Fruit fly (Drosophila melanogaster) whole organism, pupa: ENCODE results near the gene Mst84B.

Source experiments
- CG13204 ChIP-seq: fragments of 200-800 bp; sonication (Bioruptor generic); optimal IDR thresholded peaks from 2 replicates; lab custom pipeline; 2018; ENCODE audit warnings: missing biosample characterization, mild to moderate bottlenecking, missing genetic modification characterization, moderate library complexity
- CG14655 ChIP-seq: fragments of 200-800 bp; sonication (Bioruptor generic); optimal IDR thresholded peaks from 3 replicates; lab custom pipeline; 2017; ENCODE audit warnings: mild to moderate bottlenecking, missing biosample characterization, missing genetic modification reagents, missing genetic modification characterization
- CG15710 ChIP-seq: fragments of 200-800 bp; sonication (Bioruptor generic); optimal IDR thresholded peaks from 2 replicates; lab custom pipeline; 2018; ENCODE audit warnings: missing biosample characterization, mild to moderate bottlenecking, missing genetic modification characterization, moderate library complexity
- CG17806 ChIP-seq: fragments of 200-800 bp; sonication (Bioruptor generic); optimal IDR thresholded peaks from 2 replicates; lab custom pipeline; 2018; ENCODE audit warnings: missing biosample characterization, mild to moderate bottlenecking, missing genetic modification characterization, moderate library complexity
- CG4496 ChIP-seq: fragments of 200-800 bp; sonication (Bioruptor generic); IDR thresholded peaks from 3 replicates; pipeline ENCODE4 v1.3.6; 2022; ENCODE audit warnings: missing biosample characterization, missing genetic modification characterization
- CG8159 ChIP-seq: fragments of 200-800 bp; sonication (Bioruptor generic); optimal IDR thresholded peaks from 3 replicates; lab custom pipeline; 2018; ENCODE audit warnings: missing biosample characterization, mild to moderate bottlenecking, missing genetic modification characterization, moderate library complexity
- CG8301 ChIP-seq: fragments of 200-800 bp; sonication (Bioruptor generic); optimal IDR thresholded peaks from 2 replicates; lab custom pipeline; 2018; ENCODE audit warnings: missing biosample characterization, mild to moderate bottlenecking, missing genetic modification characterization
- D1 ChIP-seq: fragments of 200-800 bp; sonication (Bioruptor generic); optimal IDR thresholded peaks from 2 replicates; lab custom pipeline; 2018; ENCODE audit warnings: missing biosample characterization, mild to moderate bottlenecking, missing genetic modification characterization, moderate library complexity
- EcR ChIP-seq: fragments of 200-800 bp; sonication (Bioruptor generic); optimal IDR thresholded peaks from 3 replicates; lab custom pipeline; 2019; ENCODE audit warnings: missing biosample characterization, missing genetic modification characterization, mild to moderate bottlenecking, moderate library complexity, missing genetic modification reagents
- Ets98B ChIP-seq: fragments of 200-800 bp; sonication (Bioruptor generic); IDR thresholded peaks from 2 replicates; pipeline ENCODE4 v1.3.6; 2022; ENCODE audit warnings: missing biosample characterization, missing genetic modification characterization
- Pif1B ChIP-seq: fragments of 200-800 bp; sonication (Bioruptor generic); optimal IDR thresholded peaks from 3 replicates; lab custom pipeline; 2016; ENCODE audit warnings: missing biosample characterization, missing genetic modification characterization
- rn ChIP-seq: fragments of 200-800 bp; sonication (Bioruptor generic); IDR thresholded peaks from 2 replicates; pipeline ENCODE4 v1.3.6; 2022; ENCODE audit warnings: missing biosample characterization, missing genetic modification characterization

dm6 chr3R:7083750-7084149 is 21.8 kb downstream of the Mst84B start:
- TF ChIP-seq CG8301 (tag; lab: Kevin White, UChicago): no peak
- TF ChIP-seq Pif1B (GFP tag; lab: Kevin White, UChicago): no peak
- no peak for TF ChIP-seq CG15710 (tag; lab: Kevin White, UChicago)
- TF ChIP-seq CG8159 (tag; lab: Kevin White, UChicago): no peak
- no peak for TF ChIP-seq Ets98B (GFP tag; lab: Robert Waterston, UW)
- TF ChIP-seq CG17806 (tag; lab: Kevin White, UChicago): no peak
- no peak for TF ChIP-seq CG13204
- TF ChIP-seq CG14655: no peak
- no peak for TF ChIP-seq CG4496
- TF ChIP-seq EcR: no peak
- TF ChIP-seq rn (GFP tag; lab: Robert Waterston, UW): no peak
- no peak for TF ChIP-seq D1
